Fruit fly (Drosophila melanogaster) whole organism, pupa: ENCODE data around the gene CG44005.

Experiments
- CG10348 ChIP-seq: fragments of 200-800 bp; sonication (Bioruptor generic); IDR thresholded peaks from 2 replicates; pipeline ENCODE4 v1.3.6; 2022; ENCODE audit warnings: missing biosample characterization, missing genetic modification characterization
- CG13204 ChIP-seq: fragments of 200-800 bp; sonication (Bioruptor generic); optimal IDR thresholded peaks from 2 replicates; lab custom pipeline; 2018; ENCODE audit warnings: missing biosample characterization, mild to moderate bottlenecking, missing genetic modification characterization, moderate library complexity
- CG15710 ChIP-seq: fragments of 200-800 bp; sonication (Bioruptor generic); optimal IDR thresholded peaks from 2 replicates; lab custom pipeline; 2018; ENCODE audit warnings: missing biosample characterization, mild to moderate bottlenecking, missing genetic modification characterization, moderate library complexity
- CG34367 ChIP-seq: fragments of 200-800 bp; sonication (Bioruptor generic); optimal IDR thresholded peaks from 2 replicates; lab custom pipeline; 2018; ENCODE audit warnings: missing biosample characterization, mild to moderate bottlenecking, missing genetic modification characterization
- Ets98B ChIP-seq: fragments of 200-800 bp; sonication (Bioruptor generic); IDR thresholded peaks from 2 replicates; pipeline ENCODE4 v1.3.6; 2022; ENCODE audit warnings: missing biosample characterization, missing genetic modification characterization

DNA sequence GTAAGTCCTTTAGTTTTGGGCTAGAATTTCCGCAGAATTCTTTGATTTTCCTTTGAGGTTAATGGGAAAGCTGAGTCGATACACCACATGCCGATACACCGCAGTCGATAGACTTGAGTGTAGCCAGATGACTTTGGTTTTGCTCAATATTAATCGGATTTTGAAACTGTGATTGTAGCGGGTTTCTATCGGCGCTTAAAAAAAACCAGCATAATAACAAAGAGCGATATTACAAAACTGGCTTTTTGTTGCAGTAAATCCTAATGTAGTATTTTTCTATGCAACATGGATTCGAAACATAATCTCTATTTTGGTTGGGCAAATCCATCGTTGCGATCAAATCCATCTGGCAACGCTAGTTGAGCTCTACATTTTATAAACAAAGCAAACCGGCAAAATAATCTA is 37.5 kb upstream of the CG44005 start, which contains the start of the genes Polr3D and mus304:
- TF ChIP-seq CG13204 (GFP tag; lab: Kevin White, UChicago) (no peak), CG10348 (GFP tag; lab: Robert Waterston, UW) (no peak), CG34367 (no peak), Ets98B (GFP tag; lab: Robert Waterston, UW) (no peak), CG15710 (tag; lab: Kevin White, UChicago) (peak; percentile 14)
